Fruit fly (Drosophila melanogaster) ovary, adult (tissue): ENCODE results near the gene Tdh.

Experiments used
- CG17801 ChIP-seq: fragments of 200-800 bp; optimal IDR thresholded peaks from 2 replicates; lab custom pipeline; 2019; ENCODE audit warnings: missing biosample characterization, mild to moderate bottlenecking, missing genetic modification characterization, moderate library complexity; ENCODE audit not compliant: partially characterized antibody

The Tdh gene

dm6 chr3L:20452813-20453682 lies 13.7 kb upstream of the Tdh start, which contains the start of gene CG5199:
Gene CG5199 (minus strand): TSS chr3L:20452864.
- TF ChIP-seq CG17801 (GFP tag; lab: Kevin White, UChicago) = peak; percentile 67

dm6 chr3L:20460383-20460782 lies 6.4 kb upstream of the Tdh start, which contains the start of gene mag:
Gene mag (plus strand): TSS chr3L:20460683.
- TF ChIP-seq CG17801 (GFP tag; lab: Kevin White, UChicago) = no peak

- no peak for TF ChIP-seq CG17801 (GFP tag; lab: Kevin White, UChicago)
Measured at dm6 chr3L:20462391-20462790, 4.4 kb upstream of the Tdh start.

- TF ChIP-seq CG17801 (GFP tag; lab: Kevin White, UChicago) = no peak
Measured at dm6 chr3L:20464677-20465076, 2.1 kb upstream of the Tdh start, which contains the start of gene atk. Gene atk (minus strand): TSS chr3L:20464862.

- TF ChIP-seq CG17801 (GFP tag; lab: Kevin White, UChicago) = no peak
Measured at dm6 chr3L:20465941-20466340, 803 bp upstream of the Tdh start, which contains the start of gene CG42764. Gene CG42764 (minus strand): TSS chr3L:20466041.

- no peak for TF ChIP-seq CG17801 (GFP tag; lab: Kevin White, UChicago)
Measured at dm6 chr3L:20467433-20467832, 689 bp downstream of the Tdh start.

dm6 chr3L:20470991-20471498 lies 4.3 kb downstream of the Tdh start:
- TF ChIP-seq CG17801 (GFP tag; lab: Kevin White, UChicago) = peak; percentile 2

dm6 chr3L:20471499-20472313 lies 5.0 kb downstream of the Tdh start:
- no peak for TF ChIP-seq CG17801 (GFP tag; lab: Kevin White, UChicago)

- no peak for TF ChIP-seq CG17801 (GFP tag; lab: Kevin White, UChicago)
Measured at dm6 chr3L:20472607-20473006, 5.9 kb downstream of the Tdh start.

dm6 chr3L:20473021-20473799 lies 6.5 kb downstream of the Tdh start, which contains the start of the genes CG32428 and CG5969:
Gene CG32428 (minus strand): TSS chr3L:20473723.
Gene CG5969 (plus strand): TSS chr3L:20473783.
- peak; percentile 24 for TF ChIP-seq CG17801 (GFP tag; lab: Kevin White, UChicago)

- no peak for TF ChIP-seq CG17801 (GFP tag; lab: Kevin White, UChicago)
Measured at dm6 chr3L:20474197-20474788, 7.5 kb downstream of the Tdh start, which contains the start of gene isoQC. Gene isoQC (plus strand): TSS chr3L:20474466.

- TF ChIP-seq CG17801 (GFP tag; lab: Kevin White, UChicago) = peak; percentile 87
Measured at dm6 chr3L:20474789-20475208, 8.1 kb downstream of the Tdh start.

- no peak for TF ChIP-seq CG17801 (GFP tag; lab: Kevin White, UChicago)
Measured at dm6 chr3L:20487649-20488048, 20.9 kb downstream of the Tdh start.
